Worm (Caenorhabditis elegans) whole organism, early embryonic: Measurements from ENCODE around the gene rad-54.L2.

Experiments
- ama-1 ChIP-seq: fragments of 150-350 bp; optimal IDR thresholded peaks from 2 replicates; lab custom pipeline; 2014
- ceh-13 ChIP-seq: fragments of 200-800 bp; sonication (Bioruptor generic); optimal IDR thresholded peaks from 2 replicates; lab custom pipeline; 2018; ENCODE audit warnings: mild to moderate bottlenecking, missing genetic modification characterization, missing compliant biosample characterization
- ceh-36 ChIP-seq: sonication (generic microtip); optimal IDR thresholded peaks from 2 replicates; lab custom pipeline; 2016; ENCODE audit warnings: missing genetic modification characterization, inconsistent platforms, missing compliant biosample characterization
- ets-7 ChIP-seq: sonication (generic microtip); optimal IDR thresholded peaks from 2 replicates; lab custom pipeline; 2016; ENCODE audit warnings: missing genotype, missing genetic modification characterization, missing compliant biosample characterization
- flt-1 ChIP-seq: fragments of 200-800 bp; sonication (Bioruptor generic); IDR thresholded peaks from 2 replicates; pipeline ENCODE4 v1.3.6; 2022; ENCODE audit warnings: missing genetic modification characterization, missing compliant biosample characterization
- hmg-4 ChIP-seq: fragments of 200-800 bp; sonication (Bioruptor generic); optimal IDR thresholded peaks from 2 replicates; lab custom pipeline; 2018; ENCODE audit warnings: mild to moderate bottlenecking, missing genetic modification characterization, missing compliant biosample characterization
- pes-1 ChIP-seq: fragments of 200-800 bp; sonication (Bioruptor generic); IDR thresholded peaks from 2 replicates; pipeline ENCODE4 v1.3.6; 2022; ENCODE audit warnings: missing genetic modification reagents, missing genetic modification characterization, missing compliant biosample characterization

DNA sequence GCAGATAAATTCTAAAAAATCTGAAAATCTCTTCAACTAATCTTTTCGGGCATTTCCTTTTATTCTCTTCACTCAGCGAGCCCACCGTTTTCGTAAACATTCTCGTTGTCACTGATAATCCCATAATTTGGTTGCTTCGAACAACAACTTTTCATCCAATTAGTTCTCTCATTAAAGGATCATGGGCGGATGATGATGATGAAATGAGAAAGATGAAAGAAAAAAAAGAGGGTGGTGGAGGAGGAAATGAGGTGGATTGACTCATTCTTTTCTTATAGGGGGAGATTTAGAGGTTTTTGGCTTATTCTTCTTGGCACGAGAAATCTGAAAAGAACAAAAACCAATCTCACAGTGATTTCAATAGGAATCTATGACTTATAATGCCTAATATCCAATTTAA, 27.3 kb downstream of the rad-54.L2 start:
- TF ChIP-seq ama-1 (lab: Kevin White, UChicago) (no peak), ets-7 (tag; lab: Kevin White, UChicago) (no peak), pes-1 (GFP tag; lab: Robert Waterston, UW) (no peak), ceh-36 (tag; lab: Kevin White, UChicago) (no peak), hmg-4 (GFP tag; lab: Kevin White, UChicago) (no peak), flt-1 (GFP tag; lab: Robert Waterston, UW) (no peak), ceh-13 (GFP tag; lab: Kevin White, UChicago) (no peak)
